Worm (Caenorhabditis elegans) whole organism, midembryonic: ENCODE results near the gene srbc-17.

Source experiments
- T22C8.4 ChIP-seq: fragments of 200-800 bp; sonication (Bioruptor generic); IDR thresholded peaks from 2 replicates; pipeline ENCODE4 v1.3.6; 2022; ENCODE audit warnings: missing genetic modification characterization, missing compliant biosample characterization
- flt-1 ChIP-seq: fragments of 200-800 bp; sonication (Bioruptor generic); IDR thresholded peaks from 2 replicates; pipeline ENCODE4 v1.3.6; 2022; ENCODE audit warnings: missing genetic modification characterization, missing compliant biosample characterization
- med-1 ChIP-seq: sonication (generic microtip); optimal IDR thresholded peaks from 2 replicates; lab custom pipeline; 2017; ENCODE audit warnings: missing genetic modification characterization, mild to moderate bottlenecking, missing compliant biosample characterization, antibody characterized with exemption, missing genetic modification reagents; ENCODE audit not compliant: insufficient read depth
- tab-1 ChIP-seq: fragments of 200-800 bp; sonication (Bioruptor generic); IDR thresholded peaks from 2 replicates; pipeline ENCODE4 v1.3.6; 2022; ENCODE audit warnings: missing genetic modification characterization, missing compliant biosample characterization
- ztf-23 ChIP-seq: fragments of 200-800 bp; sonication (Bioruptor generic); IDR thresholded peaks from 2 replicates; pipeline ENCODE4 v1.3.6; 2022; ENCODE audit warnings: missing genetic modification reagents, missing genetic modification characterization, missing compliant biosample characterization
- ztf-29 ChIP-seq: fragments of 200-800 bp; sonication (Bioruptor generic); IDR thresholded peaks from 2 replicates; pipeline ENCODE4 v1.3.6; 2022; ENCODE audit warnings: missing genetic modification reagents, missing genetic modification characterization, missing compliant biosample characterization

- TF ChIP-seq ztf-23 (GFP tag; lab: Robert Waterston, UW) = no peak
- no peak for TF ChIP-seq T22C8.4 (GFP tag; lab: Robert Waterston, UW)
- no peak for TF ChIP-seq tab-1 (GFP tag; lab: Robert Waterston, UW)
- TF ChIP-seq flt-1 = no peak
- TF ChIP-seq med-1 (GFP tag; lab: Kevin White, UChicago) = no peak
- no peak for TF ChIP-seq ztf-29 (GFP tag; lab: Robert Waterston, UW)
These were observed 41.3 kb downstream of the srbc-17 start, which contains the start of gene nhr-56 for ce11 chrV:2218803-2219202.
